Fruit fly (Drosophila melanogaster): ENCODE measurements around the gene nullo.

dm6 chrX:7005444-7005843 lies 43.8 kb upstream of the nullo start:
- TF ChIP-seq Sin3A (optimal IDR thresholded peaks at IDR 0.05) (no peak), psq (optimal IDR thresholded peaks at IDR 0.05) (no peak)
